Worm (Caenorhabditis elegans): Measurements from ENCODE around the gene R05F9.7.

The R05F9.7 gene

ce11 chrII:4876091-4876490 is 10.0 kb upstream of the R05F9.7 start, which contains the start of gene F11G11.13:
Gene F11G11.13, minus strand, starts transcription at chrII:4876179.
- TF ChIP-seq nhr-6 (tag; optimal IDR thresholded peaks at IDR 0.05) = no peak
- peak; percentile 21 for TF ChIP-seq nhr-21 (tag; optimal IDR thresholded peaks at IDR 0.05)
- TF ChIP-seq nhr-25 (tag; optimal IDR thresholded peaks at IDR 0.05) = peak; percentile 15
- peak; percentile 15 for TF ChIP-seq sma-9 (GFP tag; optimal IDR thresholded peaks at IDR 0.05)
- no peak for TF ChIP-seq sma-9 (tag; optimal IDR thresholded peaks at IDR 0.05)
- TF ChIP-seq ztf-11 (tag; optimal IDR thresholded peaks at IDR 0.05) = no peak
- TF ChIP-seq sem-4 (tag; optimal IDR thresholded peaks at IDR 0.05) = peak; percentile 33
- peak; percentile 97 for TF ChIP-seq blmp-1 (tag; optimal IDR thresholded peaks at IDR 0.05; ENCODE audit: insufficient read depth)
- no peak for TF ChIP-seq egl-27 (tag; optimal IDR thresholded peaks at IDR 0.05)
- no peak for TF ChIP-seq lin-13 (GFP tag; optimal IDR thresholded peaks at IDR 0.05)
- no peak for TF ChIP-seq F13H6.1 (tag; optimal IDR thresholded peaks at IDR 0.05)

- TF ChIP-seq snpc-4 (tag; optimal IDR thresholded peaks at IDR 0.05) (no peak), ztf-1 (GFP tag; conservative IDR thresholded peaks at IDR 0.05) (no peak), egl-27 (tag; optimal IDR thresholded peaks at IDR 0.05) (no peak), nhr-10 (tag; optimal IDR thresholded peaks at IDR 0.05) (no peak), unc-39 (tag; optimal IDR thresholded peaks at IDR 0.05) (no peak), crh-2 (tag; optimal IDR thresholded peaks at IDR 0.05) (no peak), skn-1 (tag; optimal IDR thresholded peaks at IDR 0.05) (peak; percentile 46), nhr-11 (tag; optimal IDR thresholded peaks at IDR 0.05) (no peak), fos-1 (tag; optimal IDR thresholded peaks at IDR 0.05) (peak; percentile 61)
Observed at ce11 chrII:4879629-4880028, 6.4 kb upstream of the R05F9.7 start, which contains the start of gene gst-6. Gene gst-6, plus strand, starts transcription at chrII:4879891.

ce11 chrII:4881727-4882126 is 4.3 kb upstream of the R05F9.7 start, which contains the start of gene gst-7:
Gene gst-7, plus strand, starts transcription at chrII:4882062.
- TF ChIP-seq ztf-1 (GFP tag; conservative IDR thresholded peaks at IDR 0.05) (no peak), nhr-129 (tag; optimal IDR thresholded peaks at IDR 0.05) (peak; percentile 26), lin-39 (tag; optimal IDR thresholded peaks at IDR 0.05) (no peak), ama-1 (optimal IDR thresholded peaks at IDR 0.05) (no peak), mab-5 (tag; optimal IDR thresholded peaks at IDR 0.05) (no peak), lin-11 (tag; optimal IDR thresholded peaks at IDR 0.05) (no peak), nhr-11 (tag; optimal IDR thresholded peaks at IDR 0.05) (no peak), crh-2 (tag; optimal IDR thresholded peaks at IDR 0.05) (peak; percentile 21), Y55F3AM.14 (GFP tag; optimal IDR thresholded peaks at IDR 0.05) (no peak), unc-55 (GFP tag; optimal IDR thresholded peaks at IDR 0.05) (peak; percentile 15), nhr-25 (tag; optimal IDR thresholded peaks at IDR 0.05) (peak; percentile 62), skn-1 (tag; optimal IDR thresholded peaks at IDR 0.05) (peak; percentile 94), F13H6.1 (tag; optimal IDR thresholded peaks at IDR 0.05) (peak; percentile 23), snpc-4 (tag; optimal IDR thresholded peaks at IDR 0.05) (no peak), fos-1 (tag; optimal IDR thresholded peaks at IDR 0.05) (peak; percentile 64), sem-4 (tag; optimal IDR thresholded peaks at IDR 0.05) (no peak), ztf-11 (tag; optimal IDR thresholded peaks at IDR 0.05) (no peak), alr-1 (tag; optimal IDR thresholded peaks at IDR 0.05) (no peak), gmeb-1 (tag; optimal IDR thresholded peaks at IDR 0.05) (peak; percentile 6), dmd-4 (tag; optimal IDR thresholded peaks at IDR 0.05) (no peak), ceh-16 (tag; optimal IDR thresholded peaks at IDR 0.05) (no peak), sma-3 (GFP tag; optimal IDR thresholded peaks at IDR 0.05) (peak; percentile 61), ztf-4 (tag; optimal IDR thresholded peaks at IDR 0.05) (no peak), mdl-1 (tag; optimal IDR thresholded peaks at IDR 0.05) (no peak), sma-9 (GFP tag; optimal IDR thresholded peaks at IDR 0.05) (peak; percentile 75), sma-9 (tag; optimal IDR thresholded peaks at IDR 0.05) (no peak), unc-39 (tag; optimal IDR thresholded peaks at IDR 0.05) (no peak), ZK546.5 (tag; optimal IDR thresholded peaks at IDR 0.05) (no peak), C34F6.9 (tag; optimal IDR thresholded peaks at IDR 0.05) (peak; percentile 1)

ce11 chrII:4882498-4882897 is 3.6 kb upstream of the R05F9.7 start:
- TF ChIP-seq Y55F3AM.14 (GFP tag; optimal IDR thresholded peaks at IDR 0.05) (no peak), nhr-25 (tag; optimal IDR thresholded peaks at IDR 0.05) (peak; percentile 38), nhr-237 (tag; optimal IDR thresholded peaks at IDR 0.05) (no peak), crh-2 (tag; optimal IDR thresholded peaks at IDR 0.05) (peak; percentile 1), egl-27 (tag; optimal IDR thresholded peaks at IDR 0.05) (no peak), ama-1 (optimal IDR thresholded peaks at IDR 0.05) (no peak), ceh-16 (tag; optimal IDR thresholded peaks at IDR 0.05) (no peak), lsy-2 (tag; optimal IDR thresholded peaks at IDR 0.05) (no peak), snpc-4 (tag; optimal IDR thresholded peaks at IDR 0.05) (no peak)
